Worm (Caenorhabditis elegans) whole organism, early embryonic: ENCODE results near the gene ints-11.
A peak's percentile ranks its signal among the peaks of the same experiment; 100 is the strongest.

Experiments
- B0310.2 ChIP-seq: sonication (generic microtip); optimal IDR thresholded peaks from 2 replicates; lab custom pipeline; 2016; ENCODE audit warnings: mild to moderate bottlenecking, missing genetic modification characterization, missing compliant biosample characterization
- F13C5.2 ChIP-seq: sonication (generic microtip); optimal IDR thresholded peaks from 2 replicates; lab custom pipeline; 2017; ENCODE audit warnings: mild to moderate bottlenecking, missing genetic modification characterization, inconsistent platforms, missing compliant biosample characterization
- aly-1 ChIP-seq: sonication (generic microtip); optimal IDR thresholded peaks from 2 replicates; lab custom pipeline; 2016; ENCODE audit warnings: missing genetic modification characterization, missing compliant biosample characterization
- ama-1 ChIP-seq: fragments of 150-350 bp; optimal IDR thresholded peaks from 2 replicates; lab custom pipeline; 2014
- ceh-13 ChIP-seq: fragments of 200-800 bp; sonication (Bioruptor generic); optimal IDR thresholded peaks from 2 replicates; lab custom pipeline; 2018; ENCODE audit warnings: mild to moderate bottlenecking, missing genetic modification characterization, missing compliant biosample characterization
- ceh-36 ChIP-seq: sonication (generic microtip); optimal IDR thresholded peaks from 2 replicates; lab custom pipeline; 2016; ENCODE audit warnings: missing genetic modification characterization, inconsistent platforms, missing compliant biosample characterization
- ets-7 ChIP-seq: sonication (generic microtip); optimal IDR thresholded peaks from 2 replicates; lab custom pipeline; 2016; ENCODE audit warnings: missing genotype, missing genetic modification characterization, missing compliant biosample characterization
- flt-1 ChIP-seq: fragments of 200-800 bp; sonication (Bioruptor generic); IDR thresholded peaks from 2 replicates; pipeline ENCODE4 v1.3.6; 2022; ENCODE audit warnings: missing genetic modification characterization, missing compliant biosample characterization
- hmbx-1 ChIP-seq: sonication (generic microtip); optimal IDR thresholded peaks from 2 replicates; lab custom pipeline; 2016; ENCODE audit warnings: mild to moderate bottlenecking, missing genetic modification characterization, missing compliant biosample characterization
- hmg-4 ChIP-seq: fragments of 200-800 bp; sonication (Bioruptor generic); optimal IDR thresholded peaks from 2 replicates; lab custom pipeline; 2018; ENCODE audit warnings: mild to moderate bottlenecking, missing genetic modification characterization, missing compliant biosample characterization
- hnd-1 ChIP-seq: sonication (generic microtip); optimal IDR thresholded peaks from 2 replicates; lab custom pipeline; 2016; ENCODE audit warnings: missing genetic modification characterization, missing compliant biosample characterization
- pes-1 ChIP-seq: fragments of 200-800 bp; sonication (Bioruptor generic); IDR thresholded peaks from 2 replicates; pipeline ENCODE4 v1.3.6; 2022; ENCODE audit warnings: missing genetic modification reagents, missing genetic modification characterization, missing compliant biosample characterization
- scrt-1 ChIP-seq: fragments of 200-800 bp; sonication (Bioruptor generic); IDR thresholded peaks from 2 replicates; pipeline ENCODE4 v1.3.6; 2022; ENCODE audit warnings: missing genetic modification characterization, missing compliant biosample characterization
- sea-1 ChIP-seq: fragments of 200-800 bp; sonication (Bioruptor generic); conservative IDR thresholded peaks from 2 replicates; pipeline ENCODE4 v1.3.6; 2022; ENCODE audit warnings: missing genetic modification characterization, missing compliant biosample characterization
- tbx-11 ChIP-seq: fragments of 200-800 bp; sonication (Bioruptor generic); IDR thresholded peaks from 2 replicates; pipeline ENCODE4 v1.3.6; 2022; ENCODE audit warnings: missing genetic modification characterization, missing compliant biosample characterization
- tbx-37 ChIP-seq: fragments of 200-800 bp; sonication (Bioruptor generic); conservative IDR thresholded peaks from 2 replicates; pipeline ENCODE4 v1.3.6; 2022; ENCODE audit warnings: missing genetic modification reagents, missing genetic modification characterization, missing compliant biosample characterization
- tra-4 ChIP-seq: sonication (generic microtip); optimal IDR thresholded peaks from 2 replicates; lab custom pipeline; 2017; ENCODE audit warnings: missing genetic modification characterization, missing compliant biosample characterization

The ints-11 gene

ce11 chrII:8127290-8127689, 16.0 kb downstream of the ints-11 start:
- TF ChIP-seq hnd-1 (tag; lab: Kevin White, UChicago) (no peak), tra-4 (tag; lab: Kevin White, UChicago) (no peak), ets-7 (tag; lab: Kevin White, UChicago) (no peak), tbx-37 (no peak), B0310.2 (tag; lab: Kevin White, UChicago) (no peak), ceh-13 (GFP tag; lab: Kevin White, UChicago) (no peak), tbx-11 (GFP tag; lab: Robert Waterston, UW) (no peak), sea-1 (GFP tag; lab: Robert Waterston, UW) (no peak), pes-1 (GFP tag; lab: Robert Waterston, UW) (no peak), ceh-36 (no peak), aly-1 (tag; lab: Kevin White, UChicago) (no peak), scrt-1 (GFP tag; lab: Robert Waterston, UW) (no peak), F13C5.2 (tag; lab: Kevin White, UChicago) (no peak), hmg-4 (GFP tag; lab: Kevin White, UChicago) (no peak), hmbx-1 (no peak), flt-1 (GFP tag; lab: Robert Waterston, UW) (no peak)

ce11 chrII:8126617-8127016, 16.7 kb downstream of the ints-11 start:
- TF ChIP-seq hmg-4 (GFP tag; lab: Kevin White, UChicago) (no peak), ceh-36 (no peak), pes-1 (GFP tag; lab: Robert Waterston, UW) (no peak), scrt-1 (GFP tag; lab: Robert Waterston, UW) (no peak), F13C5.2 (tag; lab: Kevin White, UChicago) (no peak), hnd-1 (tag; lab: Kevin White, UChicago) (no peak), sea-1 (GFP tag; lab: Robert Waterston, UW) (no peak), aly-1 (tag; lab: Kevin White, UChicago) (no peak), flt-1 (GFP tag; lab: Robert Waterston, UW) (no peak), B0310.2 (tag; lab: Kevin White, UChicago) (no peak), ceh-13 (GFP tag; lab: Kevin White, UChicago) (no peak), tbx-11 (GFP tag; lab: Robert Waterston, UW) (no peak)

- TF ChIP-seq scrt-1 (GFP tag; lab: Robert Waterston, UW) (no peak), pes-1 (GFP tag; lab: Robert Waterston, UW) (peak; percentile 41; the same call in 1 of the 2 replicates), aly-1 (tag; lab: Kevin White, UChicago) (no peak), hmg-4 (GFP tag; lab: Kevin White, UChicago) (peak; percentile 21), hmbx-1 (no peak)
These were observed 17.1 kb downstream of the ints-11 start for ce11 chrII:8126132-8126531.

ce11 chrII:8125439-8125838, 17.8 kb downstream of the ints-11 start:
- TF ChIP-seq hmg-4 (GFP tag; lab: Kevin White, UChicago) (no peak), ama-1 (lab: Kevin White, UChicago) (no peak), tbx-11 (GFP tag; lab: Robert Waterston, UW) (no peak), hnd-1 (tag; lab: Kevin White, UChicago) (no peak), B0310.2 (tag; lab: Kevin White, UChicago) (no peak), flt-1 (GFP tag; lab: Robert Waterston, UW) (no peak), scrt-1 (GFP tag; lab: Robert Waterston, UW) (no peak), pes-1 (GFP tag; lab: Robert Waterston, UW) (no peak), hmbx-1 (no peak), sea-1 (GFP tag; lab: Robert Waterston, UW) (no peak), F13C5.2 (tag; lab: Kevin White, UChicago) (no peak), aly-1 (tag; lab: Kevin White, UChicago) (no peak), tra-4 (tag; lab: Kevin White, UChicago) (no peak)

ce11 chrII:8124867-8125266, 18.4 kb downstream of the ints-11 start, which contains the start of gene ire-1:
ire-1 (minus strand) TSS chrII:8124910.
- TF ChIP-seq hmbx-1: no peak
- no peak for TF ChIP-seq ceh-13 (GFP tag; lab: Kevin White, UChicago)
- TF ChIP-seq aly-1 (tag; lab: Kevin White, UChicago): no peak
- no peak for TF ChIP-seq flt-1 (GFP tag; lab: Robert Waterston, UW)
- TF ChIP-seq tra-4 (tag; lab: Kevin White, UChicago): no peak
- no peak for TF ChIP-seq ets-7 (tag; lab: Kevin White, UChicago)
- TF ChIP-seq hmg-4 (GFP tag; lab: Kevin White, UChicago): no peak
- TF ChIP-seq ceh-36: no peak

- TF ChIP-seq scrt-1 (GFP tag; lab: Robert Waterston, UW) (no peak), tra-4 (tag; lab: Kevin White, UChicago) (no peak), tbx-11 (GFP tag; lab: Robert Waterston, UW) (no peak), ceh-36 (no peak)
These were observed 25.9 kb downstream of the ints-11 start for ce11 chrII:8117426-8117825.

- no peak for TF ChIP-seq hnd-1 (tag; lab: Kevin White, UChicago)
- TF ChIP-seq hmbx-1: no peak
- TF ChIP-seq B0310.2 (tag; lab: Kevin White, UChicago): no peak
- TF ChIP-seq sea-1 (GFP tag; lab: Robert Waterston, UW): no peak
- TF ChIP-seq tbx-37: no peak
- TF ChIP-seq ceh-13 (GFP tag; lab: Kevin White, UChicago): no peak
These were observed 27.1 kb downstream of the ints-11 start, which contains the start of gene unc-105 for ce11 chrII:8116159-8116558. unc-105 (plus strand) TSS chrII:8116459.

- TF ChIP-seq tbx-11 (GFP tag; lab: Robert Waterston, UW) (no peak), aly-1 (tag; lab: Kevin White, UChicago) (no peak), ceh-36 (no peak), hnd-1 (tag; lab: Kevin White, UChicago) (no peak), sea-1 (GFP tag; lab: Robert Waterston, UW) (no peak), F13C5.2 (tag; lab: Kevin White, UChicago) (no peak), hmbx-1 (no peak), scrt-1 (GFP tag; lab: Robert Waterston, UW) (no peak), ceh-13 (GFP tag; lab: Kevin White, UChicago) (no peak), hmg-4 (GFP tag; lab: Kevin White, UChicago) (no peak), tra-4 (tag; lab: Kevin White, UChicago) (no peak), ama-1 (lab: Kevin White, UChicago) (no peak), ets-7 (tag; lab: Kevin White, UChicago) (no peak), B0310.2 (tag; lab: Kevin White, UChicago) (no peak)
These were observed 31.2 kb downstream of the ints-11 start, which contains the start of gene lron-4 for ce11 chrII:8112063-8112462. lron-4 (minus strand) TSS chrII:8112163.
